Worm (Caenorhabditis elegans): ENCODE results near the gene sdz-1.

The sdz-1 gene

DNA sequence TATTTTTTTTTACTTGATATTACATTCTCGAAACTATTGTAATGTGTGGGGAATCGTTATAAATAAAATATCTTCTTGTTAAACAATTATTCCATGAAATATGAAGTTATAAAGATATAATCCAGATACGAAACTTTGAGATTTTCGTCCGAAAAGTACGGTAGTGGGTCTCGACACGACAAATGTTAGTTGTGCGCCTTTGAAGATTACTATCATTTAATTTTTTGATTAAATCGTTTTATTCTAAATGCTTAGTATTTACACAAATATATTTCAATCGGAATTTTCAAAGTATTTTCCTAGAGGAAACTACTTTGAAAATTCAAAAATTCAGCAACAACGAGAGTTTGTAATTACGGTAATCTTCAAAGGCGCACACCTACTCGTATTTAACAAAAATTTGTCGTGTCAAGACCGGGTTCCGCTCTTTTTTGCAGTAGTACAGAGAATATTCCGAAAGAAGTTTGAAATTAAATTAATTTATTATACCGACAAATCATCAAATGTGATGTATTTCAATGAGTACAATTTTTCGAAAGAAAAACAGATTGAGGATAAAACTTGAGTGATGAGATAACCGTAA lies 47.9 kb downstream of the sdz-1 start:
- TF ChIP-seq nhr-28 (tag; optimal IDR thresholded peaks at IDR 0.05) (no peak), nhr-85 (tag) (peak; percentile 19), nhr-19 (GFP tag; conservative IDR thresholded peaks at IDR 0.05) (peak; percentile 14; the same call in 1 of the 2 replicates), unc-62 (GFP tag; optimal IDR thresholded peaks at IDR 0.05) (no peak), ceh-88 (GFP tag; IDR thresholded peaks at IDR 0.05) (0 out of 2 replicates have a peak, but pooled peaks have one; percentile 31), lin-14 (GFP tag; optimal IDR thresholded peaks at IDR 0.05) (no peak), tbx-2 (tag; optimal IDR thresholded peaks at IDR 0.05) (peak; percentile 13), isw-1 (GFP tag; IDR thresholded peaks at IDR 0.05) (no peak), ceh-90 (tag; optimal IDR thresholded peaks at IDR 0.05) (no peak), elt-2 (tag; optimal IDR thresholded peaks at IDR 0.05) (peak; percentile 3), nhr-90 (tag; optimal IDR thresholded peaks at IDR 0.05; ENCODE audit: poor library complexity) (peak; percentile 47), sox-4 (tag; optimal IDR thresholded peaks at IDR 0.05) (no peak), ama-1 (optimal IDR thresholded peaks at IDR 0.05) (peak; percentile 88), fkh-8 (tag; optimal IDR thresholded peaks at IDR 0.05) (no peak), lsy-2 (tag; optimal IDR thresholded peaks at IDR 0.05) (no peak), nhr-12 (tag; optimal IDR thresholded peaks at IDR 0.05) (no peak), nhr-20 (tag; optimal IDR thresholded peaks at IDR 0.05) (peak; percentile 0), elt-3 (tag; optimal IDR thresholded peaks at IDR 0.05) (no peak), tlp-1 (tag; optimal IDR thresholded peaks at IDR 0.05) (no peak)

DNA sequence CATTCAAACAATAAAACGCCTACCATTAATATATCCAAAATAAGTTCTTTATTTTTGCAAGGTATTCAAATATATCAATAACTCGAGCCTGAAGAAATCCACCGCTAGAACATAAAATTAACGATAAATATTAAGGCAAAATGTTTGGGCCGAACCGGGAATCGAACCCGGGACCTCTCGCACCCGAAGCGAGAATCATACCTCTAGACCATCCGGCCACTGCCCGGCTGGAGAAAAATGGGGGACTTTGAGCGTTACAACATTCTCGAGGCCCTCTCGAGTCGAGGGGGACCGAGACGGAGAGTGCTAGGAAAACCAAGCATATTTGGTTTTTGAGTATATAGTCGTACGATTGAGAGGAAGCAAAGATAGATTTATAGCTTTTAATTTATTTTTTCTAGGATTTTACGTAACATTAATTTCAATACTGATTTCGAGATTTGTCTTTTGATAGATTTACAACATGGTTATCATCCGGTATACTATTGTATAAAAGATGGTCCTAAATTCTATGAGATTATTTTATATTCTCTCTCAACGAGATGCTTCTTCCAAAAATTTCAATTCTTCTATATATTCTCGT lies 49.8 kb downstream of the sdz-1 start, which contains the start of gene flp-23:
TSS of gene flp-23 (plus strand) at position 533 of the 583 bp plus-strand sequence.
- TF ChIP-seq pqm-1 (tag; optimal IDR thresholded peaks at IDR 0.05) (no peak), nhr-76 (tag; optimal IDR thresholded peaks at IDR 0.05) (no peak), mdl-1 (tag; optimal IDR thresholded peaks at IDR 0.05) (peak in 1 of 2 experiments; percentile 23), nhr-71 (tag; optimal IDR thresholded peaks at IDR 0.05) (peak; percentile 62), xbp-1 (tag; optimal IDR thresholded peaks at IDR 0.05) (peak; percentile 34), lir-3 (tag; optimal IDR thresholded peaks at IDR 0.05; ENCODE audit: poor library complexity) (peak; percentile 17), rnt-1 (tag; optimal IDR thresholded peaks at IDR 0.05) (peak; percentile 47), nhr-20 (tag; optimal IDR thresholded peaks at IDR 0.05) (peak; percentile 9), Y116A8C.19 (tag; optimal IDR thresholded peaks at IDR 0.05; ENCODE audit: borderline replicate concordance) (no peak), dpl-1 (GFP tag; optimal IDR thresholded peaks at IDR 0.05) (peak in 2 of 3 experiments; percentile 24 to 30), aha-1 (tag; optimal IDR thresholded peaks at IDR 0.05) (no peak), mep-1 (tag; optimal IDR thresholded peaks at IDR 0.05) (peak; percentile 20), lsy-2 (tag; optimal IDR thresholded peaks at IDR 0.05) (peak; percentile 29 to 50), swsn-7 (tag; optimal IDR thresholded peaks at IDR 0.05) (peak; percentile 48), tbx-2 (tag; optimal IDR thresholded peaks at IDR 0.05) (peak; percentile 28), nhr-90 (tag; optimal IDR thresholded peaks at IDR 0.05; ENCODE audit: poor library complexity) (peak; percentile 22), lin-14 (GFP tag; optimal IDR thresholded peaks at IDR 0.05) (peak; percentile 52), alr-1 (tag; optimal IDR thresholded peaks at IDR 0.05; ENCODE audit: borderline replicate concordance) (no peak), skn-1 (tag; optimal IDR thresholded peaks at IDR 0.05) (peak; percentile 36), efl-1 (optimal IDR thresholded peaks at IDR 0.05) (peak; percentile 19 to 34), efl-1 (GFP tag; optimal IDR thresholded peaks at IDR 0.05 in 1 of 2) (peak in 1 of 2 experiments; percentile 33), dsc-1 (tag; optimal IDR thresholded peaks at IDR 0.05) (peak; percentile 12), lin-35 (GFP tag; optimal IDR thresholded peaks at IDR 0.05) (peak; percentile 2 to 36), ceh-82 (tag; optimal IDR thresholded peaks at IDR 0.05) (peak in 1 of 3 experiments; percentile 37), snpc-4 (tag; optimal IDR thresholded peaks at IDR 0.05) (no peak), fkh-4 (tag; optimal IDR thresholded peaks at IDR 0.05; ENCODE audit: borderline replicate concordance) (no peak), lin-13 (GFP tag; optimal IDR thresholded peaks at IDR 0.05) (peak; percentile 1), C16A3.4 (tag; optimal IDR thresholded peaks at IDR 0.05) (peak; percentile 12), snu-23 (GFP tag; optimal IDR thresholded peaks at IDR 0.05) (peak; percentile 62)
